Fruit fly (Drosophila melanogaster) whole organism, prepupa: ENCODE data around the gene skd.
A peak's percentile ranks its signal among the peaks of the same experiment; 100 is the strongest.

Experiments
- CG10631 ChIP-seq: fragments of 200-800 bp; sonication (Bioruptor generic); optimal IDR thresholded peaks from 2 replicates; lab custom pipeline; 2016; ENCODE audit warnings: missing biosample characterization, missing genetic modification characterization
- CG1621 ChIP-seq: fragments of 200-800 bp; sonication (Bioruptor generic); optimal IDR thresholded peaks from 3 replicates; lab custom pipeline; 2018; ENCODE audit warnings: missing biosample characterization, mild to moderate bottlenecking, missing genetic modification characterization
- CG34406 ChIP-seq: fragments of 200-800 bp; sonication (Bioruptor generic); optimal IDR thresholded peaks from 3 replicates; lab custom pipeline; 2016; ENCODE audit warnings: missing biosample characterization, missing genetic modification characterization
- Ets96B ChIP-seq: fragments of 200-800 bp; optimal IDR thresholded peaks from 2 replicates; lab custom pipeline; 2019; ENCODE audit warnings: missing biosample characterization, mild to moderate bottlenecking, missing genetic modification characterization, moderate library complexity
- Gug ChIP-seq: fragments of 200-800 bp; sonication (Bioruptor generic); IDR thresholded peaks from 2 replicates; pipeline ENCODE4 v1.3.6; 2022; ENCODE audit warnings: missing biosample characterization, missing genetic modification characterization
- Lpt ChIP-seq: fragments of 200-800 bp; sonication (Bioruptor generic); optimal IDR thresholded peaks from 3 replicates; lab custom pipeline; 2016; ENCODE audit warnings: missing biosample characterization, missing genetic modification characterization
- OdsH ChIP-seq: fragments of 200-800 bp; sonication (Bioruptor generic); optimal IDR thresholded peaks from 3 replicates; lab custom pipeline; 2016; ENCODE audit warnings: missing biosample characterization, missing genetic modification characterization
- Smox ChIP-seq: fragments of 200-800 bp; sonication (Bioruptor generic); optimal IDR thresholded peaks from 3 replicates; lab custom pipeline; 2016; ENCODE audit warnings: missing biosample characterization, missing genetic modification characterization
- Sox102F ChIP-seq: fragments of 200-800 bp; sonication (Bioruptor generic); optimal IDR thresholded peaks from 2 replicates; lab custom pipeline; 2016; ENCODE audit warnings: missing biosample characterization, mild to moderate bottlenecking, missing genetic modification characterization
- fkh ChIP-seq: fragments of 200-800 bp; sonication (Bioruptor generic); optimal IDR thresholded peaks from 3 replicates; lab custom pipeline; 2017; ENCODE audit warnings: missing biosample characterization, mild to moderate bottlenecking, missing genetic modification characterization, moderate library complexity
- salr ChIP-seq, 2 experiments: fragments of 200-800 bp; sonication (Bioruptor generic); optimal IDR thresholded peaks; 3 replicates each; lab custom pipeline; 2016 to 2018; ENCODE audit warnings: missing biosample characterization in 2 of 2, missing genetic modification characterization in 2 of 2, mild to moderate bottlenecking in 1 of 2

DNA sequence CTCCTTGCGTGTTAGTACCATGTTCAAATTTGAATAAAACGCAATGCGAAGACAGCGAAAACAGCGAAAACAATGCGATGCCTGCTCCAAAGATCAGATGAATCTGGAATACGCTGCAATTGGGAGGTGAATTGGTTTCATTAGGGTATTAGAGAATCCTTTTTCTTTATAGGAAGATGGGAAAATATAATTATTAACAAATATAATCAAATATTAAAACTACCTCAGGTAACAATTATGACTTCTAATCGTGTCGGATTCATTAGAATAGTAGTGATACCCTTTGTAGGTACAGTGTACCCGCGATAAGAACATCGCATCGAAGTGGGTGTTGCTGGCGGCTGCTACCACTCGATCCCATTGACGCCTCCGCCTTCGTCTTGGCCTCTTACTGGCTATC lies 39.3 kb downstream of the skd start:
- no peak for TF ChIP-seq Sox102F (GFP tag; lab: Kevin White, UChicago)
- peak; percentile 16 for TF ChIP-seq Smox
- peak; percentile 30 for TF ChIP-seq OdsH (GFP tag; lab: Kevin White, UChicago)
- 0 out of 2 replicates have a peak, but pooled peaks have one; percentile 33 for TF ChIP-seq Gug (GFP tag; lab: Robert Waterston, UW)
- no peak for TF ChIP-seq salr (GFP tag; optimal IDR thresholded peaks at IDR 0.05; lab: Kevin White, UChicago)
- no peak for TF ChIP-seq Lpt (GFP tag; lab: Kevin White, UChicago)
- TF ChIP-seq CG34406, result peak; percentile 17
- TF ChIP-seq fkh, result no peak
- peak; percentile 59 for TF ChIP-seq CG10631 (GFP tag; lab: Kevin White, UChicago)
- no peak for TF ChIP-seq CG1621 (tag; lab: Kevin White, UChicago)
- peak; percentile 55 for TF ChIP-seq Ets96B
